Fruit fly (Drosophila melanogaster) whole organism, pupa: ENCODE data around the gene spirit.
A peak's percentile ranks its signal among the peaks of the same experiment; 100 is the strongest.

Experiments
- D1 ChIP-seq: fragments of 200-800 bp; sonication (Bioruptor generic); optimal IDR thresholded peaks from 2 replicates; lab custom pipeline; 2018; ENCODE audit warnings: missing biosample characterization, mild to moderate bottlenecking, missing genetic modification characterization, moderate library complexity
- Ets98B ChIP-seq: fragments of 200-800 bp; sonication (Bioruptor generic); IDR thresholded peaks from 2 replicates; pipeline ENCODE4 v1.3.6; 2022; ENCODE audit warnings: missing biosample characterization, missing genetic modification characterization

dm6 chrX:8521492-8521891 is 51.9 kb downstream of the spirit start:
- TF ChIP-seq D1 (tag; lab: Kevin White, UChicago) (no peak), Ets98B (peak; percentile 26; the same call in 1 of the 2 replicates)
